Worm (Caenorhabditis elegans) whole organism, dauer: ENCODE data around the gene chil-15.
"Not testable (repeated sequence)": the region's sequence is repeated elsewhere in the genome, so short reads cannot be mapped to it uniquely, and the experiment has no call there.

Experiments
- unc-62 ChIP-seq: sonication (generic microtip); optimal IDR thresholded peaks from 2 replicates; lab custom pipeline; 2017; ENCODE audit warnings: missing biosample characterization, missing genetic modification reagents, missing genetic modification characterization

chil-15 gene

ce11 chrII:9459462-9459861 lies 16.0 kb upstream of the chil-15 start, which contains the start of gene R09D1.14:
TSS of gene R09D1.14 (minus strand) at chrII:9459562.
- not testable (repeated sequence) for TF ChIP-seq unc-62 (GFP tag; lab: Kevin White, UChicago)

- no peak for TF ChIP-seq unc-62 (GFP tag; lab: Kevin White, UChicago)
Measured at ce11 chrII:9454304-9454703, 10.9 kb upstream of the chil-15 start, which contains the start of gene chil-19. TSS of gene chil-19 (minus strand) at chrII:9454404.

- TF ChIP-seq unc-62 (GFP tag; lab: Kevin White, UChicago) = not testable (repeated sequence)
Measured at ce11 chrII:9452172-9452571, 8.8 kb upstream of the chil-15 start, which contains the start of gene R09D1.12. TSS of gene R09D1.12 (minus strand) at chrII:9452272.

ce11 chrII:9447965-9448364 lies 4.5 kb upstream of the chil-15 start, which contains the start of gene chil-18:
TSS of gene chil-18 (plus strand) at chrII:9448265.
- no peak for TF ChIP-seq unc-62 (GFP tag; lab: Kevin White, UChicago)

- TF ChIP-seq unc-62 (GFP tag; lab: Kevin White, UChicago) = no peak
Measured at ce11 chrII:9445368-9445767, 1.9 kb upstream of the chil-15 start, which contains the start of gene R09D1.13. TSS of gene R09D1.13 (minus strand) at chrII:9445468.

ce11 chrII:9441838-9442237 lies 1.6 kb downstream of the chil-15 start, which contains the start of gene chil-16:
TSS of gene chil-16 (minus strand) at chrII:9441938.
- TF ChIP-seq unc-62 (GFP tag; lab: Kevin White, UChicago) = no peak

ce11 chrII:9440060-9440459 lies 3.4 kb downstream of the chil-15 start, which contains the start of gene chil-17:
TSS of gene chil-17 (minus strand) at chrII:9440160.
- no peak for TF ChIP-seq unc-62 (GFP tag; lab: Kevin White, UChicago)

- TF ChIP-seq unc-62 (GFP tag; lab: Kevin White, UChicago) = no peak
Measured at ce11 chrII:9438853-9439252, 4.6 kb downstream of the chil-15 start.

- TF ChIP-seq unc-62 (GFP tag; lab: Kevin White, UChicago) = no peak
Measured at ce11 chrII:9438227-9438626, 5.2 kb downstream of the chil-15 start, which contains the start of gene chil-13. TSS of gene chil-13 (minus strand) at chrII:9438327.

ce11 chrII:9436009-9436408 lies 7.4 kb downstream of the chil-15 start, which contains the start of gene kin-16:
TSS of gene kin-16 (minus strand) at chrII:9436109.
- no peak for TF ChIP-seq unc-62 (GFP tag; lab: Kevin White, UChicago)

- TF ChIP-seq unc-62 (GFP tag; lab: Kevin White, UChicago) = no peak
Measured at ce11 chrII:9433609-9434008, 9.8 kb downstream of the chil-15 start, which contains the start of gene kin-15. TSS of gene kin-15 (minus strand) at chrII:9433709.

- TF ChIP-seq unc-62 (GFP tag; lab: Kevin White, UChicago) = no peak
Measured at ce11 chrII:9431119-9431518, 12.3 kb downstream of the chil-15 start.

ce11 chrII:9427644-9428043 lies 15.8 kb downstream of the chil-15 start, which contains the start of gene M176.5:
TSS of gene M176.5 (minus strand) at chrII:9427744.
- no peak for TF ChIP-seq unc-62 (GFP tag; lab: Kevin White, UChicago)

ce11 chrII:9426076-9426475 lies 17.3 kb downstream of the chil-15 start, which contains the start of gene M176.10:
TSS of gene M176.10 (minus strand) at chrII:9426176.
- no peak for TF ChIP-seq unc-62 (GFP tag; lab: Kevin White, UChicago)

ce11 chrII:9421969-9422368 lies 21.5 kb downstream of the chil-15 start, which contains the start of gene M176.11:
TSS of gene M176.11 (plus strand) at chrII:9422269.
- no peak for TF ChIP-seq unc-62 (GFP tag; lab: Kevin White, UChicago)

- no peak for TF ChIP-seq unc-62 (GFP tag; lab: Kevin White, UChicago)
Measured at ce11 chrII:9418843-9419532, 24.4 kb downstream of the chil-15 start.
